Worm (Caenorhabditis elegans): Measurements from ENCODE around the gene lelo-4.

DNA sequence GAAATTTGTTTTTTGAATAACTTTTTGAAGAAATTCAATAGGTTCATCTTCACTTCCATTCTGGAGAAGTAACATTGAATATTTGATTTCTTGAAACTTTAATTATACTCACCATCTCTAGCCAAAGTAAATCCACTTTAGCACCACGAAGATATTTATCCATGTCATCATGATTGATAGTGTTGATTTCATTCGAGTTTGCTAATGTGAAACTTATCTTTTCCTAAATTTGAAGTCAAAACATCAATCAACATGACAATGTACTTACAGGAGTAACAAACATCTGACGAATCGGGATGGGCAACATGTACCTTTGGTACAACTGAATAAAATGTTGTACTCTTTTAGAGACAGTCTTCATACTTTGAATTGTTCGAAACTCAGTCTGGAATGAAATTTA, 17.4 kb upstream of the lelo-4 start:
- TF ChIP-seq ztf-29 (GFP tag; IDR thresholded peaks at IDR 0.05) (no peak), flt-1 (GFP tag; IDR thresholded peaks at IDR 0.05) (no peak), klf-2 (GFP tag; conservative IDR thresholded peaks at IDR 0.05) (no peak), ref-1 (GFP tag; conservative IDR thresholded peaks at IDR 0.05) (no peak), cog-1 (tag; optimal IDR thresholded peaks at IDR 0.05) (no peak), ztf-23 (GFP tag; IDR thresholded peaks at IDR 0.05) (no peak)

Measured in whole organism, midembryonic.